Worm (Caenorhabditis elegans) whole organism, L4 larva: ENCODE measurements around the gene fip-4.

ENCODE experiments used
- F10B5.3 ChIP-seq: sonication (generic microtip); optimal IDR thresholded peaks from 2 replicates; lab custom pipeline; 2016; ENCODE audit warnings: mild to moderate bottlenecking, missing genetic modification characterization, missing compliant biosample characterization
- R02D3.7 ChIP-seq: fragments of 150-350 bp; sonication (generic microtip); optimal IDR thresholded peaks from 3 replicates; lab custom pipeline; 2014; ENCODE audit warnings: missing biosample characterization, missing genetic modification characterization
- ZK337.2 ChIP-seq: fragments of 200-800 bp; sonication (Bioruptor generic); IDR thresholded peaks from 2 replicates; pipeline ENCODE4 v1.3.6; 2022; ENCODE audit warnings: missing genetic modification reagents, missing genetic modification characterization, missing compliant biosample characterization
- dpl-1 ChIP-seq: fragments of 150-350 bp; optimal IDR thresholded peaks from 2 replicates; lab custom pipeline; 2014; ENCODE audit warnings: missing biosample characterization, missing genetic modification reagents, missing genetic modification characterization
- fkh-10 ChIP-seq: fragments of 150-350 bp; optimal IDR thresholded peaks from 2 replicates; lab custom pipeline; 2014; ENCODE audit warnings: missing biosample characterization, missing genetic modification reagents, missing genetic modification characterization
- jun-1 ChIP-seq: fragments of 150-350 bp; optimal IDR thresholded peaks from 2 replicates; lab custom pipeline; 2014; ENCODE audit warnings: missing biosample characterization, missing genetic modification reagents, missing genetic modification characterization
- nhr-41 ChIP-seq: fragments of 200-800 bp; sonication (Bioruptor generic); IDR thresholded peaks from 2 replicates; pipeline ENCODE4 v1.3.6; 2022; ENCODE audit warnings: missing genetic modification reagents, missing genetic modification characterization, missing compliant biosample characterization
- pqm-1 ChIP-seq: sonication (generic microtip); optimal IDR thresholded peaks from 2 replicates; lab custom pipeline; 2017; ENCODE audit warnings: missing biosample characterization, missing genetic modification characterization
- skn-1 ChIP-seq: fragments of 150-350 bp; optimal IDR thresholded peaks from 2 replicates; lab custom pipeline; 2014; ENCODE audit warnings: missing biosample characterization, missing genetic modification characterization

DNA sequence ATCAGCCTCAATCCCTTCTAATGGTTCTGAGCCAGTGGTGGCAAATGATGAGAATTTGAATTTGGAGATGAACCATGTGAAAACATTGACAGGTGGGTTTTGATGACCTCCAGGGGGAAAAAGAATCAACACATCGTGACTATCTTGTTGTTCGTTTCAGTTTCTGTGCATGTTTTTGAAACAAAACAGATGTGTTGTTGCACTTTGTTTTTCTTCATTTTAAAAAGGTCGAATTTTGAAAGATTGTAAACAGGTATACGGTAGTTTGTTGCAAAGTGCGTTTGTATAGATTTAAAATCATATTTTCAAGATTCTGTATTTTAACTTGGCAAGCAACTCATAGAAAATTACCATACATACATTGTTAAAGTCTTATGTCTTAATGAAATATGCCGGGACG lies 39.3 kb upstream of the fip-4 start:
- TF ChIP-seq jun-1 (tag; lab: Kevin White, UChicago) (no peak), F10B5.3 (no peak), fkh-10 (GFP tag; lab: Kevin White, UChicago) (no peak), nhr-41 (no peak), skn-1 (tag; lab: Kevin White, UChicago) (no peak), R02D3.7 (tag; lab: Kevin White, UChicago) (no peak), pqm-1 (tag; lab: Kevin White, UChicago) (no peak), dpl-1 (no peak), ZK337.2 (no peak)
